Worm (Caenorhabditis elegans) whole organism, early embryonic: ENCODE data around the gene F55G7.5.

Source experiments
- B0310.2 ChIP-seq: sonication (generic microtip); optimal IDR thresholded peaks from 2 replicates; lab custom pipeline; 2016; ENCODE audit warnings: mild to moderate bottlenecking, missing genetic modification characterization, missing compliant biosample characterization
- F13C5.2 ChIP-seq: sonication (generic microtip); optimal IDR thresholded peaks from 2 replicates; lab custom pipeline; 2017; ENCODE audit warnings: mild to moderate bottlenecking, missing genetic modification characterization, inconsistent platforms, missing compliant biosample characterization
- aly-1 ChIP-seq: sonication (generic microtip); optimal IDR thresholded peaks from 2 replicates; lab custom pipeline; 2016; ENCODE audit warnings: missing genetic modification characterization, missing compliant biosample characterization
- ama-1 ChIP-seq: fragments of 150-350 bp; optimal IDR thresholded peaks from 2 replicates; lab custom pipeline; 2014
- ceh-13 ChIP-seq: fragments of 200-800 bp; sonication (Bioruptor generic); optimal IDR thresholded peaks from 2 replicates; lab custom pipeline; 2018; ENCODE audit warnings: mild to moderate bottlenecking, missing genetic modification characterization, missing compliant biosample characterization
- ceh-36 ChIP-seq: sonication (generic microtip); optimal IDR thresholded peaks from 2 replicates; lab custom pipeline; 2016; ENCODE audit warnings: missing genetic modification characterization, inconsistent platforms, missing compliant biosample characterization
- ets-7 ChIP-seq: sonication (generic microtip); optimal IDR thresholded peaks from 2 replicates; lab custom pipeline; 2016; ENCODE audit warnings: missing genotype, missing genetic modification characterization, missing compliant biosample characterization
- flt-1 ChIP-seq: fragments of 200-800 bp; sonication (Bioruptor generic); IDR thresholded peaks from 2 replicates; pipeline ENCODE4 v1.3.6; 2022; ENCODE audit warnings: missing genetic modification characterization, missing compliant biosample characterization
- hmbx-1 ChIP-seq: sonication (generic microtip); optimal IDR thresholded peaks from 2 replicates; lab custom pipeline; 2016; ENCODE audit warnings: mild to moderate bottlenecking, missing genetic modification characterization, missing compliant biosample characterization
- hmg-4 ChIP-seq: fragments of 200-800 bp; sonication (Bioruptor generic); optimal IDR thresholded peaks from 2 replicates; lab custom pipeline; 2018; ENCODE audit warnings: mild to moderate bottlenecking, missing genetic modification characterization, missing compliant biosample characterization
- hnd-1 ChIP-seq: sonication (generic microtip); optimal IDR thresholded peaks from 2 replicates; lab custom pipeline; 2016; ENCODE audit warnings: missing genetic modification characterization, missing compliant biosample characterization
- pes-1 ChIP-seq: fragments of 200-800 bp; sonication (Bioruptor generic); IDR thresholded peaks from 2 replicates; pipeline ENCODE4 v1.3.6; 2022; ENCODE audit warnings: missing genetic modification reagents, missing genetic modification characterization, missing compliant biosample characterization
- scrt-1 ChIP-seq: fragments of 200-800 bp; sonication (Bioruptor generic); IDR thresholded peaks from 2 replicates; pipeline ENCODE4 v1.3.6; 2022; ENCODE audit warnings: missing genetic modification characterization, missing compliant biosample characterization
- sea-1 ChIP-seq: fragments of 200-800 bp; sonication (Bioruptor generic); conservative IDR thresholded peaks from 2 replicates; pipeline ENCODE4 v1.3.6; 2022; ENCODE audit warnings: missing genetic modification characterization, missing compliant biosample characterization
- tbx-11 ChIP-seq: fragments of 200-800 bp; sonication (Bioruptor generic); IDR thresholded peaks from 2 replicates; pipeline ENCODE4 v1.3.6; 2022; ENCODE audit warnings: missing genetic modification characterization, missing compliant biosample characterization
- tbx-37 ChIP-seq: fragments of 200-800 bp; sonication (Bioruptor generic); conservative IDR thresholded peaks from 2 replicates; pipeline ENCODE4 v1.3.6; 2022; ENCODE audit warnings: missing genetic modification reagents, missing genetic modification characterization, missing compliant biosample characterization
- tra-4 ChIP-seq: sonication (generic microtip); optimal IDR thresholded peaks from 2 replicates; lab custom pipeline; 2017; ENCODE audit warnings: missing genetic modification characterization, missing compliant biosample characterization

F55G7.5 gene

ce11 chrX:11969554-11969953, 30.8 kb upstream of the F55G7.5 start:
- TF ChIP-seq hmg-4 (GFP tag; lab: Kevin White, UChicago) (no peak), pes-1 (GFP tag; lab: Robert Waterston, UW) (no peak), ceh-36 (tag; lab: Kevin White, UChicago) (no peak), flt-1 (GFP tag; lab: Robert Waterston, UW) (no peak), ets-7 (tag; lab: Kevin White, UChicago) (no peak), ceh-13 (GFP tag; lab: Kevin White, UChicago) (no peak), hnd-1 (no peak), tbx-11 (GFP tag; lab: Robert Waterston, UW) (no peak), B0310.2 (tag; lab: Kevin White, UChicago) (no peak)

ce11 chrX:11969085-11969484, 30.4 kb upstream of the F55G7.5 start:
- TF ChIP-seq scrt-1 (GFP tag; lab: Robert Waterston, UW) (no peak), ceh-13 (GFP tag; lab: Kevin White, UChicago) (no peak), aly-1 (no peak), tra-4 (tag; lab: Kevin White, UChicago) (no peak), pes-1 (GFP tag; lab: Robert Waterston, UW) (no peak), tbx-11 (GFP tag; lab: Robert Waterston, UW) (no peak), F13C5.2 (tag; lab: Kevin White, UChicago) (no peak), ama-1 (no peak), hnd-1 (no peak)

ce11 chrX:11968024-11968598, 29.4 kb upstream of the F55G7.5 start:
- TF ChIP-seq aly-1 (no peak), hmg-4 (GFP tag; lab: Kevin White, UChicago) (no peak), ama-1 (no peak), tbx-37 (no peak), B0310.2 (tag; lab: Kevin White, UChicago) (no peak), F13C5.2 (tag; lab: Kevin White, UChicago) (no peak), sea-1 (GFP tag; lab: Robert Waterston, UW) (no peak)

ce11 chrX:11967034-11967433, 28.3 kb upstream of the F55G7.5 start:
- TF ChIP-seq tbx-11 (GFP tag; lab: Robert Waterston, UW) (no peak), F13C5.2 (tag; lab: Kevin White, UChicago) (no peak), scrt-1 (GFP tag; lab: Robert Waterston, UW) (no peak), ceh-36 (tag; lab: Kevin White, UChicago) (no peak), hnd-1 (no peak), tbx-37 (no peak), sea-1 (GFP tag; lab: Robert Waterston, UW) (no peak), hmg-4 (GFP tag; lab: Kevin White, UChicago) (no peak), ama-1 (no peak), pes-1 (GFP tag; lab: Robert Waterston, UW) (no peak)

- no peak for TF ChIP-seq hmg-4 (GFP tag; lab: Kevin White, UChicago)
- no peak for TF ChIP-seq sea-1 (GFP tag; lab: Robert Waterston, UW)
- no peak for TF ChIP-seq tbx-11 (GFP tag; lab: Robert Waterston, UW)
These were observed 27.1 kb upstream of the F55G7.5 start, which contains the start of gene sams-1 for ce11 chrX:11965663-11966304. Gene sams-1, plus strand, starts transcription at chrX:11965962.

ce11 chrX:11965163-11965562, 26.4 kb upstream of the F55G7.5 start:
- TF ChIP-seq sea-1 (GFP tag; lab: Robert Waterston, UW) (no peak), ceh-13 (GFP tag; lab: Kevin White, UChicago) (no peak), scrt-1 (GFP tag; lab: Robert Waterston, UW) (no peak), ets-7 (tag; lab: Kevin White, UChicago) (no peak), ama-1 (no peak), F13C5.2 (tag; lab: Kevin White, UChicago) (no peak), pes-1 (GFP tag; lab: Robert Waterston, UW) (no peak), aly-1 (no peak), ceh-36 (tag; lab: Kevin White, UChicago) (no peak), tra-4 (tag; lab: Kevin White, UChicago) (no peak), hnd-1 (no peak), B0310.2 (tag; lab: Kevin White, UChicago) (no peak)

- TF ChIP-seq tbx-11 (GFP tag; lab: Robert Waterston, UW) (no peak), aly-1 (no peak), tbx-37 (no peak), ceh-13 (GFP tag; lab: Kevin White, UChicago) (no peak), B0310.2 (tag; lab: Kevin White, UChicago) (no peak), scrt-1 (GFP tag; lab: Robert Waterston, UW) (no peak), pes-1 (GFP tag; lab: Robert Waterston, UW) (no peak)
These were observed 25.8 kb upstream of the F55G7.5 start for ce11 chrX:11964555-11964954.

ce11 chrX:11963659-11964058, 24.9 kb upstream of the F55G7.5 start:
- TF ChIP-seq tra-4 (tag; lab: Kevin White, UChicago) (no peak), ama-1 (no peak), F13C5.2 (tag; lab: Kevin White, UChicago) (no peak), hnd-1 (no peak), hmg-4 (GFP tag; lab: Kevin White, UChicago) (no peak), sea-1 (GFP tag; lab: Robert Waterston, UW) (no peak), hmbx-1 (tag; lab: Kevin White, UChicago) (no peak), ceh-36 (tag; lab: Kevin White, UChicago) (no peak), ceh-13 (GFP tag; lab: Kevin White, UChicago) (no peak), flt-1 (GFP tag; lab: Robert Waterston, UW) (no peak), pes-1 (GFP tag; lab: Robert Waterston, UW) (no peak), aly-1 (no peak), tbx-37 (no peak), ets-7 (tag; lab: Kevin White, UChicago) (no peak), scrt-1 (GFP tag; lab: Robert Waterston, UW) (no peak), tbx-11 (GFP tag; lab: Robert Waterston, UW) (no peak), B0310.2 (tag; lab: Kevin White, UChicago) (no peak)
